Worm (Caenorhabditis elegans): ENCODE data around the gene sru-4.

ce11 chrIV:9540342-9540856 is 42.2 kb downstream of the sru-4 start, which contains the start of gene fbl-1:
- TF ChIP-seq T20F7.1 (GFP tag; optimal IDR thresholded peaks at IDR 0.05) (no peak), F37D6.2 (tag; optimal IDR thresholded peaks at IDR 0.05) (no peak), fos-1 (tag; optimal IDR thresholded peaks at IDR 0.05) (no peak), zfp-2 (tag; optimal IDR thresholded peaks at IDR 0.05) (no peak), Y75B8A.6 (GFP tag; IDR thresholded peaks at IDR 0.05) (no peak), nhr-76 (tag; optimal IDR thresholded peaks at IDR 0.05) (no peak), unc-39 (tag; optimal IDR thresholded peaks at IDR 0.05) (no peak), pqm-1 (tag; optimal IDR thresholded peaks at IDR 0.05) (peak; percentile 69), snpc-4 (tag; optimal IDR thresholded peaks at IDR 0.05) (no peak), lin-39 (tag; optimal IDR thresholded peaks at IDR 0.05) (no peak), dmd-9 (GFP tag; IDR thresholded peaks at IDR 0.05) (no peak), ceh-44 (GFP tag; IDR thresholded peaks at IDR 0.05) (no peak), mep-1 (tag; optimal IDR thresholded peaks at IDR 0.05) (no peak), nhr-28 (tag; optimal IDR thresholded peaks at IDR 0.05) (no peak)

Data from whole organism, L4 larva.